Fruit fly (Drosophila melanogaster) whole organism, embryonic: ENCODE data around the gene CG42553.

Experiments
- Ada2b ChIP-seq: fragments of 200-800 bp; sonication (Bioruptor generic); IDR thresholded peaks from 2 replicates; pipeline ENCODE4 v1.3.6; 2022; ENCODE audit warnings: missing biosample characterization, missing genetic modification characterization
- CG10267 ChIP-seq: fragments of 200-800 bp; sonication (Bioruptor generic); optimal IDR thresholded peaks from 2 replicates; lab custom pipeline; 2018; ENCODE audit warnings: missing biosample characterization, mild to moderate bottlenecking, missing genetic modification characterization, moderate library complexity
- CG1233 ChIP-seq: fragments of 200-800 bp; sonication (Bioruptor generic); optimal IDR thresholded peaks from 4 replicates; lab custom pipeline; 2018; ENCODE audit warnings: missing biosample characterization, mild to moderate bottlenecking, missing genetic modification characterization
- CG12391 ChIP-seq: fragments of 200-800 bp; sonication (Bioruptor generic); optimal IDR thresholded peaks from 3 replicates; lab custom pipeline; 2018; ENCODE audit warnings: missing biosample characterization, mild to moderate bottlenecking, missing genetic modification characterization, moderate library complexity
- CG12942 ChIP-seq: fragments of 200-800 bp; sonication (Bioruptor generic); optimal IDR thresholded peaks from 3 replicates; lab custom pipeline; 2016; ENCODE audit warnings: missing biosample characterization, missing genetic modification characterization
- CG1647 ChIP-seq: fragments of 200-800 bp; sonication (Bioruptor generic); optimal IDR thresholded peaks from 3 replicates; lab custom pipeline; 2016; ENCODE audit warnings: missing biosample characterization, missing genetic modification characterization
- CG16863 ChIP-seq: fragments of 200-800 bp; sonication (Bioruptor generic); optimal IDR thresholded peaks from 3 replicates; lab custom pipeline; 2016; ENCODE audit warnings: missing biosample characterization, missing genetic modification characterization
- CG17328 ChIP-seq: fragments of 200-800 bp; sonication (Bioruptor generic); IDR thresholded peaks from 2 replicates; pipeline ENCODE4 v1.3.6; 2022; ENCODE audit warnings: missing biosample characterization, missing genetic modification characterization
- CG17612 ChIP-seq: fragments of 200-800 bp; sonication (Bioruptor generic); IDR thresholded peaks from 2 replicates; pipeline ENCODE4 v1.3.6; 2022; ENCODE audit warnings: missing biosample characterization, missing genetic modification characterization
- CG17829 ChIP-seq: fragments of 200-800 bp; optimal IDR thresholded peaks from 2 replicates; lab custom pipeline; 2019; ENCODE audit warnings: missing biosample characterization, mild to moderate bottlenecking, missing genetic modification characterization, moderate library complexity
- CG1792 ChIP-seq: fragments of 200-800 bp; sonication (Bioruptor generic); optimal IDR thresholded peaks from 2 replicates; lab custom pipeline; 2016; ENCODE audit warnings: missing biosample characterization, missing genetic modification characterization
- CG2199 ChIP-seq: fragments of 200-800 bp; sonication (Bioruptor generic); IDR thresholded peaks from 3 replicates; pipeline ENCODE4 v1.3.6; 2022; ENCODE audit warnings: missing biosample characterization, missing genetic modification characterization
- CG2875 ChIP-seq: fragments of 200-800 bp; sonication (Bioruptor generic); optimal IDR thresholded peaks from 2 replicates; lab custom pipeline; 2017; ENCODE audit warnings: missing biosample characterization, mild to moderate bottlenecking, missing genetic modification characterization, missing genetic modification reagents
- CG32767 ChIP-seq: fragments of 200-800 bp; sonication (Bioruptor generic); IDR thresholded peaks from 2 replicates; pipeline ENCODE4 v1.3.6; 2022; ENCODE audit warnings: missing biosample characterization, missing genetic modification characterization
- CG3407 ChIP-seq: fragments of 200-800 bp; sonication (Bioruptor generic); optimal IDR thresholded peaks from 2 replicates; lab custom pipeline; 2018; ENCODE audit warnings: missing biosample characterization, mild to moderate bottlenecking, missing genetic modification characterization
- CG3838 ChIP-seq: fragments of 200-800 bp; sonication (Bioruptor generic); optimal IDR thresholded peaks from 3 replicates; lab custom pipeline; 2016; ENCODE audit warnings: missing biosample characterization, missing genetic modification characterization
- CG4617 ChIP-seq: fragments of 200-800 bp; sonication (Bioruptor generic); optimal IDR thresholded peaks from 3 replicates; lab custom pipeline; 2016; ENCODE audit warnings: missing biosample characterization, missing genetic modification characterization, borderline replicate concordance
- CG5245 ChIP-seq: fragments of 200-800 bp; sonication (Bioruptor generic); optimal IDR thresholded peaks from 3 replicates; lab custom pipeline; 2016; ENCODE audit warnings: missing biosample characterization, missing genetic modification characterization
- CG6813 ChIP-seq: fragments of 200-800 bp; sonication (Bioruptor generic); optimal IDR thresholded peaks from 2 replicates; lab custom pipeline; 2017; ENCODE audit warnings: missing biosample characterization, missing genetic modification characterization, mild to moderate bottlenecking, moderate library complexity, missing genetic modification reagents
- CG7745 ChIP-seq: fragments of 200-800 bp; sonication (Bioruptor generic); optimal IDR thresholded peaks from 2 replicates; lab custom pipeline; 2018; ENCODE audit warnings: missing biosample characterization, mild to moderate bottlenecking, missing genetic modification characterization, moderate library complexity
- CG7928 ChIP-seq: fragments of 200-800 bp; sonication (Bioruptor generic); optimal IDR thresholded peaks from 2 replicates; lab custom pipeline; 2017; ENCODE audit warnings: missing biosample characterization, mild to moderate bottlenecking, missing genetic modification characterization
- Camta ChIP-seq: fragments of 200-800 bp; sonication (Bioruptor generic); optimal IDR thresholded peaks from 2 replicates; lab custom pipeline; 2016; ENCODE audit warnings: missing biosample characterization, missing genetic modification characterization
- Doc2 ChIP-seq: fragments of 200-800 bp; sonication (Bioruptor generic); IDR thresholded peaks from 2 replicates; pipeline ENCODE4 v1.3.6; 2022; ENCODE audit warnings: missing biosample characterization, missing genetic modification characterization
- Elba2 ChIP-seq: fragments of 200-800 bp; sonication (Bioruptor generic); optimal IDR thresholded peaks from 3 replicates; lab custom pipeline; 2016; ENCODE audit warnings: missing biosample characterization, missing genetic modification characterization
- Gug ChIP-seq: fragments of 200-800 bp; sonication (Bioruptor generic); IDR thresholded peaks from 4 replicates; pipeline ENCODE4 v1.3.6; 2022; ENCODE audit warnings: missing biosample characterization, missing genetic modification characterization
- Hand ChIP-seq: fragments of 200-800 bp; sonication (Bioruptor generic); optimal IDR thresholded peaks from 2 replicates; lab custom pipeline; 2017; ENCODE audit warnings: mild to moderate bottlenecking, missing biosample characterization, missing genetic modification reagents, missing genetic modification characterization
- HmgZ ChIP-seq: fragments of 200-800 bp; sonication (Bioruptor generic); optimal IDR thresholded peaks from 2 replicates; lab custom pipeline; 2018; ENCODE audit warnings: missing biosample characterization, mild to moderate bottlenecking, missing genetic modification characterization
- Hr51 ChIP-seq, 2 experiments: fragments of 200-800 bp; sonication (Bioruptor generic); optimal IDR thresholded peaks; 2 replicates in 1 of 2; 3 replicates in 1 of 2; lab custom pipeline; 2016 to 2018; ENCODE audit warnings: missing biosample characterization in 2 of 2, missing genetic modification characterization in 2 of 2, mild to moderate bottlenecking in 1 of 2, moderate library complexity in 1 of 2
- Poxn ChIP-seq: fragments of 200-800 bp; sonication (Bioruptor generic); IDR thresholded peaks from 2 replicates; pipeline ENCODE4 v1.3.6; 2022; ENCODE audit warnings: missing biosample characterization, missing genetic modification characterization
- Xbp1 ChIP-seq: fragments of 200-800 bp; sonication (Bioruptor generic); optimal IDR thresholded peaks from 3 replicates; lab custom pipeline; 2016; ENCODE audit warnings: missing biosample characterization, mild to moderate bottlenecking, missing genetic modification characterization
- YL-1 ChIP-seq: fragments of 200-800 bp; sonication (Bioruptor generic); optimal IDR thresholded peaks from 3 replicates; lab custom pipeline; 2017; ENCODE audit warnings: missing biosample characterization, mild to moderate bottlenecking, missing genetic modification characterization
- aop ChIP-seq: fragments of 200-800 bp; sonication (Bioruptor generic); IDR thresholded peaks from 2 replicates; pipeline ENCODE4 v1.3.6; 2022; ENCODE audit warnings: missing biosample characterization, missing genetic modification characterization
- bowl ChIP-seq: fragments of 200-800 bp; sonication (Bioruptor generic); IDR thresholded peaks from 2 replicates; pipeline ENCODE4 v1.3.6; 2022; ENCODE audit warnings: missing biosample characterization, missing genetic modification characterization
- caup ChIP-seq: fragments of 200-800 bp; sonication (Bioruptor generic); optimal IDR thresholded peaks from 3 replicates; lab custom pipeline; 2017; ENCODE audit warnings: missing biosample characterization, mild to moderate bottlenecking, missing genetic modification characterization, moderate library complexity; ENCODE audit not compliant: severe bottlenecking
- corto ChIP-seq: fragments of 200-800 bp; sonication (Bioruptor generic); optimal IDR thresholded peaks from 2 replicates; lab custom pipeline; 2016; ENCODE audit warnings: missing biosample characterization, mild to moderate bottlenecking, missing genetic modification characterization, moderate library complexity
- cwo ChIP-seq: fragments of 200-800 bp; sonication (Bioruptor generic); optimal IDR thresholded peaks from 3 replicates; lab custom pipeline; 2017; ENCODE audit warnings: missing biosample characterization, missing genetic modification characterization, mild to moderate bottlenecking, moderate library complexity, missing genetic modification reagents
- da ChIP-seq: fragments of 200-800 bp; sonication (Bioruptor generic); optimal IDR thresholded peaks from 2 replicates; lab custom pipeline; 2016; ENCODE audit warnings: missing biosample characterization, missing genetic modification characterization
- fd3F ChIP-seq: fragments of 200-800 bp; sonication (Bioruptor generic); optimal IDR thresholded peaks from 2 replicates; lab custom pipeline; 2018; ENCODE audit warnings: missing biosample characterization, mild to moderate bottlenecking, missing genetic modification characterization, moderate library complexity
- ftz-f1 ChIP-seq: fragments of 200-800 bp; sonication (Bioruptor generic); optimal IDR thresholded peaks from 2 replicates; lab custom pipeline; 2016; ENCODE audit warnings: missing biosample characterization, missing genetic modification characterization
- her ChIP-seq: fragments of 200-800 bp; sonication (Bioruptor generic); optimal IDR thresholded peaks from 2 replicates; lab custom pipeline; 2016; ENCODE audit warnings: missing biosample characterization, missing genetic modification characterization
- lilli ChIP-seq: fragments of 200-800 bp; sonication (Bioruptor generic); optimal IDR thresholded peaks from 3 replicates; lab custom pipeline; 2016; ENCODE audit warnings: missing biosample characterization, missing genetic modification characterization
- lov ChIP-seq, 2 experiments: fragments of 200-800 bp in 1 of 2; fragments of >200 bp in 1 of 2; sonication (Bioruptor generic) in 1 of 2; IDR thresholded peaks in 1 of 2; optimal IDR thresholded peaks in 1 of 2; 2 replicates in 1 of 2; 3 replicates in 1 of 2; pipeline versions ENCODE4 v1.3.6 to Lab custom; 2017 to 2022; ENCODE audit warnings: missing biosample characterization in 1 of 2, missing genetic modification characterization in 1 of 2
- mam ChIP-seq: fragments of 200-800 bp; sonication (Bioruptor generic); optimal IDR thresholded peaks from 3 replicates; lab custom pipeline; 2016; ENCODE audit warnings: missing biosample characterization, missing genetic modification characterization
- pros ChIP-seq: fragments of 200-800 bp; sonication (Bioruptor generic); optimal IDR thresholded peaks from 3 replicates; lab custom pipeline; 2019; ENCODE audit warnings: missing biosample characterization, mild to moderate bottlenecking, missing genetic modification characterization, moderate library complexity
- ranshi ChIP-seq: fragments of 200-800 bp; sonication (Bioruptor generic); IDR thresholded peaks from 2 replicates; pipeline ENCODE4 v1.3.6; 2022; ENCODE audit warnings: missing biosample characterization, missing genetic modification characterization
- ssp ChIP-seq: fragments of 200-800 bp; sonication (Bioruptor generic); IDR thresholded peaks from 2 replicates; pipeline ENCODE4 v1.3.6; 2022; ENCODE audit warnings: missing biosample characterization, missing genetic modification characterization
- tup ChIP-seq: fragments of 200-800 bp; sonication (Bioruptor generic); optimal IDR thresholded peaks from 2 replicates; lab custom pipeline; 2016; ENCODE audit warnings: missing biosample characterization, mild to moderate bottlenecking, missing genetic modification characterization, moderate library complexity
- zfh1 ChIP-seq: fragments of 200-800 bp; sonication (Bioruptor generic); IDR thresholded peaks from 3 replicates; pipeline ENCODE4 v1.3.6; 2022; ENCODE audit warnings: missing biosample characterization, missing genetic modification characterization

CG42553 gene

DNA sequence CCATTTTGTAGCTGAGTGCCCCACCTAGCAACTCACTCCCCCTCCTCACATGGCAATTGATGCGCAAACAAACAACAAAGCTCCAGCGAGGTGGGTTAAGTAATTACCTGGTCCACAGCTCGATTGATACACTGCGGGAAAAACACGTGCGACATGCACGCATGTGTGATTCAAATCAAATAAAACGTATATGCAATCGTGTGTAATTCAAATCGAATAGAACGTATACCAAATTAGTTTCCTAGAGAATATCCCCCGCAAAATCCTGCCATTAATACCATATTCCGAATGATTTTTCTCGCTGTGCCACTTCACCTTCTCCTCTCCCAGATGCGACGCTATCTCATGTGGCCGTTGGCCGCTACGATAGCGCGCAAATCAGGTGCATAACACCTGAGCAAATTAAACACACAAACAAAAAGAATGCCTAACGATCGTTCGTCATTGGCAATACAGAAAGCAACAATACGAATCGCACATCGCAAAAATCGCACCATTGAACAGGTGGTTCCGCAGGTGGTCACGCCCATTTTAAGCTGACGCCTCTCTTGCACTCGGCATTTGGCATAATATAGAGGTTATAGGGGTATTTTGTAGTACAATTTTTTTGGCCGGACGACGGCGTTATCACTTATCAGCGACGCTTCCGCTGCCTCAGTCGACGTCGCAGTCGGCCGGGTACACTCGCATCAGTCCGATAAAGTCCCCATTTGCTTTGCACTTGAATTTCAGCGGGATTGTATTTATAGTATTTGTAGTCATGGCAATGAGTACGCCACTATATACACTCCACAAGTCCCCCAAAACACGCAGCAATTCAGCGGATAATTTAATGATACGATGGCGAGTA, 49.6 kb upstream of the CG42553 start (continued):
- peak; percentile 22 for TF ChIP-seq CG10267
- 0 out of 2 replicates have a peak, but pooled peaks have one; percentile 48 for TF ChIP-seq bowl (GFP tag; lab: Robert Waterston, UW)
- peak; percentile 28 for TF ChIP-seq CG6813
- peak; percentile 68 for TF ChIP-seq corto (GFP tag; lab: Kevin White, UChicago)
- TF ChIP-seq Hr51 (GFP tag; optimal IDR thresholded peaks at IDR 0.05; lab: Kevin White, UChicago) = peak; percentile 2 to 76
- no peak for TF ChIP-seq CG3838 (GFP tag; lab: Kevin White, UChicago)
- no peak; the same call in none of the 2 replicates for TF ChIP-seq CG32767 (GFP tag; lab: Robert Waterston, UW)
- TF ChIP-seq CG17829 (tag; lab: Kevin White, UChicago) = peak; percentile 46
- peak; percentile 68 for TF ChIP-seq her (GFP tag; lab: Kevin White, UChicago)
- peak; percentile 67 for TF ChIP-seq CG17612 (GFP tag; lab: Robert Waterston, UW)
- peak; percentile 72 for TF ChIP-seq Camta (GFP tag; lab: Kevin White, UChicago)
- no peak for TF ChIP-seq Elba2 (GFP tag; lab: Kevin White, UChicago)
- TF ChIP-seq Xbp1 (GFP tag; lab: Kevin White, UChicago) = peak; percentile 74
- peak; percentile 11 for TF ChIP-seq CG4617
- TF ChIP-seq CG1233 (GFP tag; lab: Kevin White, UChicago) = peak; percentile 51
- TF ChIP-seq aop (GFP tag; lab: Robert Waterston, UW) = no peak
- peak; percentile 70 for TF ChIP-seq CG12942 (GFP tag; lab: Kevin White, UChicago)
- no peak for TF ChIP-seq Doc2 (GFP tag; lab: Robert Waterston, UW)
- peak; percentile 61; the same call in 3 of the 4 replicates for TF ChIP-seq Gug
- peak; percentile 70; the same call in 1 of the 2 replicates for TF ChIP-seq ranshi (GFP tag; lab: Robert Waterston, UW)
- TF ChIP-seq zfh1 (GFP tag; lab: Robert Waterston, UW) = peak; percentile 78
- no peak for TF ChIP-seq CG2199
- TF ChIP-seq Poxn (GFP tag; lab: Robert Waterston, UW) = 0 out of 2 replicates have a peak, but pooled peaks have one; percentile 18
- TF ChIP-seq CG2875 (GFP tag; lab: Kevin White, UChicago) = peak; percentile 58
- TF ChIP-seq tup = no peak
- peak; percentile 9 for TF ChIP-seq HmgZ (tag; lab: Kevin White, UChicago)
- TF ChIP-seq fd3F = peak; percentile 37
- peak; percentile 1 for TF ChIP-seq da (GFP tag; lab: Kevin White, UChicago)
- TF ChIP-seq CG16863 (GFP tag; lab: Kevin White, UChicago) = peak; percentile 80
- TF ChIP-seq ssp (GFP tag; lab: Robert Waterston, UW) = peak; percentile 55
- no peak for TF ChIP-seq lov (optimal IDR thresholded peaks at IDR 0.05; lab: Kevin White, UChicago)
- TF ChIP-seq lov (GFP tag; IDR thresholded peaks at IDR 0.05; lab: Robert Waterston, UW) = 0 out of 3 replicates have a peak, but pooled peaks have one; percentile 63
- peak; percentile 80 for TF ChIP-seq mam (GFP tag; lab: Kevin White, UChicago)
- peak; percentile 56 for TF ChIP-seq cwo (GFP tag; lab: Kevin White, UChicago)
- peak; percentile 35 for TF ChIP-seq CG1647 (GFP tag; lab: Kevin White, UChicago)
- peak; percentile 51 for TF ChIP-seq CG12391
- peak; percentile 29 for TF ChIP-seq CG1792 (GFP tag; lab: Kevin White, UChicago)
- peak; percentile 72 for TF ChIP-seq CG17328 (GFP tag; lab: Robert Waterston, UW)
- TF ChIP-seq CG7928 (GFP tag; lab: Kevin White, UChicago) = no peak
- TF ChIP-seq CG7745 = no peak
- peak; percentile 64 for TF ChIP-seq CG5245 (GFP tag; lab: Kevin White, UChicago)
- TF ChIP-seq pros (GFP tag; lab: Kevin White, UChicago) = no peak
- TF ChIP-seq caup (GFP tag; lab: Kevin White, UChicago) = peak; percentile 37
- peak; percentile 33 for TF ChIP-seq Hand (GFP tag; lab: Kevin White, UChicago)
- TF ChIP-seq lilli = peak; percentile 67
- TF ChIP-seq ftz-f1 (GFP tag; lab: Kevin White, UChicago) = no peak
- peak; percentile 52 for TF ChIP-seq CG3407
- no peak for TF ChIP-seq YL-1 (GFP tag; lab: Kevin White, UChicago)
- peak; percentile 73 for TF ChIP-seq Ada2b
